Worm (Caenorhabditis elegans) whole organism, young adult: ENCODE results near the gene F20C5.7.

Experiments
- F33H1.4 ChIP-seq: fragments of 200-800 bp; sonication (Bioruptor generic); IDR thresholded peaks from 2 replicates; pipeline ENCODE4 v1.3.6; 2022; ENCODE audit warnings: missing genetic modification reagents, missing genetic modification characterization, missing compliant biosample characterization
- F52B5.7 ChIP-seq: sonication (generic microtip); optimal IDR thresholded peaks from 2 replicates; lab custom pipeline; 2016; ENCODE audit warnings: mild to moderate bottlenecking, missing genetic modification characterization, missing compliant biosample characterization
- F57A8.1 ChIP-seq: fragments of 200-800 bp; sonication (Bioruptor generic); optimal IDR thresholded peaks from 2 replicates; lab custom pipeline; 2018; ENCODE audit warnings: mild to moderate bottlenecking, missing genetic modification characterization, moderate library complexity, missing compliant biosample characterization
- dpl-1 ChIP-seq: fragments of 150-350 bp; optimal IDR thresholded peaks from 2 replicates; lab custom pipeline; 2014; ENCODE audit warnings: missing biosample characterization, missing genetic modification reagents, missing genetic modification characterization
- snpc-4 ChIP-seq, 5 experiments: fragments of 150-350 bp in 1 of 5; sonication (generic microtip) in 4 of 5; optimal IDR thresholded peaks; 2 replicates each; lab custom pipeline; 2014 to 2018; ENCODE audit warnings: missing genetic modification characterization in 5 of 5, missing biosample characterization in 3 of 5, antibody characterized with exemption in 2 of 5, mild to moderate bottlenecking in 2 of 5, missing compliant biosample characterization in 2 of 5, missing genotype in 2 of 5, moderate library complexity in 2 of 5, missing genetic modification reagents in 1 of 5

DNA sequence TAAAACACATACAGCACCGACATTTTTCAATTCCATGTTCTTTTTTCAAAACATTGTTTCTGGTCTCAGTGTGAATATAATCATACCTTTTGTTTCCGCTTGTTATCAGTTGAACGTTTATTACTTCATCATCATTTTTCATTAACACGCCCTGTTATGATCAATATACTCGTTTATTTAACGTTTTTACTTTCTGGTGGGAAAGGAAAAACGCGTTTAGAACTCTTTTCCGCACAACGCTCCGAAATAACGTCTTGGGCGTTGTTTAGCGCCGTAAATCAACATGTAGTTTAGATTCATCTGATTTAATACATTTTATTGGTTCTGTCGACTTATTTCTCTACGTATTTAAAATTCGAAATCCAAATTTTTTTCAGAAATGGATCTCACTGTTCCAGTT is 20.1 kb downstream of the F20C5.7 start, which contains the start of gene pgm-3:
- no peak for TF ChIP-seq snpc-4 (GFP tag; optimal IDR thresholded peaks at IDR 0.05; lab: Kevin White, UChicago)
- TF ChIP-seq snpc-4 (tag; optimal IDR thresholded peaks at IDR 0.05; lab: Kevin White, UChicago) = no peak
- no peak for TF ChIP-seq F57A8.1 (GFP tag; lab: Kevin White, UChicago)
- TF ChIP-seq F33H1.4 (GFP tag; lab: Robert Waterston, UW) = no peak
- TF ChIP-seq F52B5.7 = no peak
- TF ChIP-seq dpl-1 (GFP tag; lab: Kevin White, UChicago) = no peak
